Fruit fly (Drosophila melanogaster): ENCODE measurements around the gene prg.

DNA sequence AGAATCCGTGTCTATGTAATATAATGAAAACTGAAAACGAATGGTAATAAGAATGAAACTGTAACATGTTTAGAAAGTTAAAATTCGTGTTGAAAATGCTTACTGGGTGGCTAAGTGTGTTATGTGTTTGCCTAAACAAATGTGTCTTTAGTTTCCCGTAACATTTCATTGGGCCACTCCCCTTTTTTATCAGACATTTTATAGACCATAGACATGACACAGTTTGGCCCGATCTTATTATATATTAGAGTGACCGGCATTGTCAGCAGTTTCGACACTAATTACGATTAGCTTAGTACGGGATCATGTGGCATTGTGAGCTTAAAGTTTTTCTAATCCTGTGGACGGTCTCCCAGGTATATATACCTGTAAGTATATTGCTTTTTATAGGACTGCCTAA, 12.8 kb downstream of the prg start, which contains the start of gene CheA29a:
- TF ChIP-seq bab1 (GFP tag; optimal IDR thresholded peaks at IDR 0.05), result no peak
- TF ChIP-seq toe (GFP tag; optimal IDR thresholded peaks at IDR 0.05), result no peak
- TF ChIP-seq kay (GFP tag; ENCODE audit: borderline replicate concordance), result no peak
- no peak for TF ChIP-seq CG11617 (GFP tag; optimal IDR thresholded peaks at IDR 0.05)

Data from whole organism, adult.